Worm (Caenorhabditis elegans) whole organism, L1 larva: Measurements from ENCODE around the gene C47E8.4.

Experiments
- F16B12.6 ChIP-seq: fragments of 150-350 bp; optimal IDR thresholded peaks from 2 replicates; lab custom pipeline; 2014; ENCODE audit warnings: missing biosample characterization, missing genetic modification characterization
- Y116A8C.19 ChIP-seq: sonication (generic microtip); optimal IDR thresholded peaks from 2 replicates; lab custom pipeline; 2016; ENCODE audit warnings: missing compliant biosample characterization, missing genetic modification characterization, borderline replicate concordance
- alr-1 ChIP-seq: fragments of 200-800 bp; sonication (Bioruptor generic); optimal IDR thresholded peaks from 2 replicates; lab custom pipeline; 2018; ENCODE audit warnings: borderline replicate concordance, mild to moderate bottlenecking, missing genetic modification characterization, missing compliant biosample characterization
- blmp-1 ChIP-seq: fragments of 150-350 bp; optimal IDR thresholded peaks from 2 replicates; lab custom pipeline; 2014; ENCODE audit warnings: missing biosample characterization, missing genetic modification characterization
- ceh-8 ChIP-seq: fragments of 200-800 bp; sonication (Bioruptor generic); optimal IDR thresholded peaks from 2 replicates; lab custom pipeline; 2018; ENCODE audit warnings: mild to moderate bottlenecking, missing genetic modification characterization, moderate library complexity, missing compliant biosample characterization
- ceh-90 ChIP-seq: sonication (generic microtip); optimal IDR thresholded peaks from 2 replicates; lab custom pipeline; 2016; ENCODE audit warnings: missing genetic modification characterization, missing compliant biosample characterization
- efl-1 ChIP-seq, 4 experiments: fragments of 150-350 bp; optimal IDR thresholded peaks in 3 of 4; peaks in 1 of 4; 1 replicate in 1 of 4; 2 replicates in 3 of 4; lab custom pipeline; 2014; ENCODE audit warnings: missing biosample characterization in 2 of 4, missing genetic modification characterization in 2 of 4, missing genetic modification reagents in 2 of 4
- egl-13 ChIP-seq: sonication (generic microtip); optimal IDR thresholded peaks from 2 replicates; lab custom pipeline; 2016; ENCODE audit warnings: missing genotype, missing genetic modification reagents, missing genetic modification characterization, missing compliant biosample characterization
- egl-27 ChIP-seq, 2 experiments: fragments of 150-350 bp in 1 of 2; sonication (generic microtip); optimal IDR thresholded peaks; 3 replicates each; lab custom pipeline; 2017 to 2018; ENCODE audit warnings: missing biosample characterization in 2 of 2, missing genetic modification characterization in 2 of 2, missing genetic modification reagents in 2 of 2
- elt-3 ChIP-seq, 6 experiments: fragments of 150-350 bp in 1 of 6; sonication (generic microtip); optimal IDR thresholded peaks; 2 replicates each; lab custom pipeline; 2017 to 2018; ENCODE audit warnings: missing biosample characterization in 6 of 6, missing genetic modification characterization in 6 of 6, inconsistent platforms in 1 of 6
- ets-5 ChIP-seq: fragments of 200-800 bp; sonication (Bioruptor generic); IDR thresholded peaks from 2 replicates; pipeline ENCODE4 v1.3.6; 2022; ENCODE audit warnings: missing genetic modification characterization, missing compliant biosample characterization
- fkh-10 ChIP-seq: sonication (generic microtip); optimal IDR thresholded peaks from 2 replicates; lab custom pipeline; 2017; ENCODE audit warnings: missing biosample characterization, missing genetic modification reagents, missing genetic modification characterization
- fkh-4 ChIP-seq: sonication (generic microtip); optimal IDR thresholded peaks from 2 replicates; lab custom pipeline; 2016; ENCODE audit warnings: missing compliant biosample characterization, missing genetic modification characterization, borderline replicate concordance
- fkh-8 ChIP-seq: sonication (generic microtip); optimal IDR thresholded peaks from 2 replicates; lab custom pipeline; 2016; ENCODE audit warnings: mild to moderate bottlenecking, missing genetic modification characterization, missing compliant biosample characterization
- fos-1 ChIP-seq: fragments of 150-350 bp; optimal IDR thresholded peaks from 2 replicates; lab custom pipeline; 2014; ENCODE audit warnings: missing biosample characterization, missing genetic modification characterization
- hlh-17 ChIP-seq: fragments of 200-800 bp; sonication (Bioruptor generic); optimal IDR thresholded peaks from 2 replicates; lab custom pipeline; 2018; ENCODE audit warnings: missing genetic modification characterization, mild to moderate bottlenecking, missing compliant biosample characterization, moderate library complexity, borderline replicate concordance
- hpl-2 ChIP-seq: fragments of 150-350 bp; optimal IDR thresholded peaks from 2 replicates; lab custom pipeline; 2014; ENCODE audit warnings: missing biosample characterization, missing genetic modification reagents, missing genetic modification characterization
- isw-1 ChIP-seq: fragments of 200-800 bp; sonication (Bioruptor generic); IDR thresholded peaks from 2 replicates; pipeline ENCODE4 v1.3.6; 2022; ENCODE audit warnings: missing genetic modification characterization, missing compliant biosample characterization
- lin-13 ChIP-seq: fragments of 150-350 bp; optimal IDR thresholded peaks from 2 replicates; lab custom pipeline; 2014; ENCODE audit warnings: missing biosample characterization, missing genetic modification reagents, missing genetic modification characterization
- lin-14 ChIP-seq: fragments of 200-800 bp; sonication (Bioruptor generic); optimal IDR thresholded peaks from 2 replicates; lab custom pipeline; 2018; ENCODE audit warnings: mild to moderate bottlenecking, missing genetic modification characterization, moderate library complexity, missing compliant biosample characterization
- lin-39 ChIP-seq: fragments of 150-350 bp; optimal IDR thresholded peaks from 2 replicates; lab custom pipeline; 2014; ENCODE audit warnings: missing biosample characterization, missing genetic modification reagents, missing genetic modification characterization
- mdl-1 ChIP-seq, 2 experiments: fragments of 150-350 bp; optimal IDR thresholded peaks; 2 replicates each; lab custom pipeline; 2014 to 2017; ENCODE audit warnings: missing biosample characterization in 2 of 2, missing genetic modification characterization in 2 of 2, inconsistent platforms in 1 of 2
- nhr-11 ChIP-seq: fragments of 150-350 bp; optimal IDR thresholded peaks from 2 replicates; lab custom pipeline; 2014; ENCODE audit warnings: missing biosample characterization, missing genetic modification characterization
- nhr-12 ChIP-seq: sonication (generic microtip); optimal IDR thresholded peaks from 2 replicates; lab custom pipeline; 2017; ENCODE audit warnings: missing biosample characterization, missing genetic modification characterization
- nhr-19 ChIP-seq: fragments of 200-800 bp; sonication (Bioruptor generic); conservative IDR thresholded peaks from 2 replicates; pipeline ENCODE4 v1.3.6; 2022; ENCODE audit warnings: missing genetic modification characterization, missing compliant biosample characterization
- nhr-20 ChIP-seq: sonication (generic microtip); optimal IDR thresholded peaks from 2 replicates; lab custom pipeline; 2016; ENCODE audit warnings: mild to moderate bottlenecking, missing genetic modification characterization, missing compliant biosample characterization
- nhr-28 ChIP-seq: fragments of 150-350 bp; optimal IDR thresholded peaks from 2 replicates; lab custom pipeline; 2014; ENCODE audit warnings: missing biosample characterization, missing genetic modification characterization
- nhr-71 ChIP-seq: sonication (generic microtip); optimal IDR thresholded peaks from 2 replicates; lab custom pipeline; 2016; ENCODE audit warnings: mild to moderate bottlenecking, missing genetic modification characterization, moderate library complexity, missing compliant biosample characterization
- nhr-76 ChIP-seq: sonication (generic microtip); optimal IDR thresholded peaks from 2 replicates; lab custom pipeline; 2017; ENCODE audit warnings: missing biosample characterization, missing genetic modification characterization
- nhr-85 ChIP-seq: sonication (generic microtip); peaks from one replicate; lab custom pipeline; 2016; ENCODE audit warnings: missing genetic modification characterization, inconsistent platforms, missing compliant biosample characterization
- nhr-90 ChIP-seq: sonication (generic microtip); optimal IDR thresholded peaks from 2 replicates; lab custom pipeline; 2016; ENCODE audit warnings: mild to moderate bottlenecking, missing genetic modification characterization, missing compliant biosample characterization; ENCODE audit not compliant: poor library complexity
- pag-3 ChIP-seq: sonication (generic microtip); optimal IDR thresholded peaks from 2 replicates; lab custom pipeline; 2017; ENCODE audit warnings: missing genetic modification characterization, mild to moderate bottlenecking, missing compliant biosample characterization, antibody characterized with exemption, borderline replicate concordance; ENCODE audit not compliant: insufficient read depth
- pax-3 ChIP-seq: fragments of 200-800 bp; sonication (Bioruptor generic); optimal IDR thresholded peaks from 2 replicates; lab custom pipeline; 2018; ENCODE audit warnings: mild to moderate bottlenecking, missing genetic modification characterization, moderate library complexity, missing compliant biosample characterization
- pqm-1 ChIP-seq: sonication (generic microtip); optimal IDR thresholded peaks from 3 replicates; lab custom pipeline; 2017; ENCODE audit warnings: missing biosample characterization, missing genetic modification characterization
- skn-1 ChIP-seq: fragments of 150-350 bp; optimal IDR thresholded peaks from 2 replicates; lab custom pipeline; 2014; ENCODE audit warnings: missing biosample characterization, missing genetic modification characterization
- snu-23 ChIP-seq: sonication (generic microtip); optimal IDR thresholded peaks from 2 replicates; lab custom pipeline; 2016; ENCODE audit warnings: missing genetic modification characterization, missing compliant biosample characterization
- sptf-1 ChIP-seq: fragments of 150-350 bp; optimal IDR thresholded peaks from 2 replicates; lab custom pipeline; 2014; ENCODE audit warnings: missing biosample characterization, missing genetic modification characterization
- sup-37 ChIP-seq: fragments of 200-800 bp; sonication (Bioruptor generic); optimal IDR thresholded peaks from 2 replicates; lab custom pipeline; 2018; ENCODE audit warnings: mild to moderate bottlenecking, missing genetic modification characterization, missing compliant biosample characterization
- tbx-2 ChIP-seq: sonication (generic microtip); optimal IDR thresholded peaks from 2 replicates; lab custom pipeline; 2016; ENCODE audit warnings: missing genetic modification characterization, missing compliant biosample characterization
- tlp-1 ChIP-seq: fragments of 150-350 bp; optimal IDR thresholded peaks from 2 replicates; lab custom pipeline; 2014; ENCODE audit warnings: missing biosample characterization, missing genetic modification characterization
- unc-98 ChIP-seq: fragments of 200-800 bp; sonication (Bioruptor generic); IDR thresholded peaks from 2 replicates; pipeline ENCODE4 v1.3.6; 2022; ENCODE audit warnings: missing genetic modification characterization, missing compliant biosample characterization
- vab-15 ChIP-seq: sonication (generic microtip); optimal IDR thresholded peaks from 2 replicates; lab custom pipeline; 2017; ENCODE audit warnings: missing genotype, mild to moderate bottlenecking, missing genetic modification characterization, missing compliant biosample characterization
- zag-1 ChIP-seq: fragments of 150-350 bp; optimal IDR thresholded peaks from 2 replicates; lab custom pipeline; 2014; ENCODE audit warnings: missing biosample characterization, missing genetic modification characterization
- zip-4 ChIP-seq: fragments of 200-800 bp; sonication (Bioruptor generic); optimal IDR thresholded peaks from 2 replicates; lab custom pipeline; 2018; ENCODE audit warnings: mild to moderate bottlenecking, missing genetic modification characterization, moderate library complexity, missing compliant biosample characterization
- ztf-11 ChIP-seq, 2 experiments: sonication (generic microtip); optimal IDR thresholded peaks; 2 replicates each; lab custom pipeline; 2016 to 2017; ENCODE audit warnings: missing genetic modification characterization in 2 of 2, missing biosample characterization in 1 of 2, missing compliant biosample characterization in 1 of 2
- ztf-4 ChIP-seq: fragments of 150-350 bp; optimal IDR thresholded peaks from 2 replicates; lab custom pipeline; 2014; ENCODE audit warnings: missing biosample characterization, missing genetic modification characterization

Gene C47E8.4

DNA sequence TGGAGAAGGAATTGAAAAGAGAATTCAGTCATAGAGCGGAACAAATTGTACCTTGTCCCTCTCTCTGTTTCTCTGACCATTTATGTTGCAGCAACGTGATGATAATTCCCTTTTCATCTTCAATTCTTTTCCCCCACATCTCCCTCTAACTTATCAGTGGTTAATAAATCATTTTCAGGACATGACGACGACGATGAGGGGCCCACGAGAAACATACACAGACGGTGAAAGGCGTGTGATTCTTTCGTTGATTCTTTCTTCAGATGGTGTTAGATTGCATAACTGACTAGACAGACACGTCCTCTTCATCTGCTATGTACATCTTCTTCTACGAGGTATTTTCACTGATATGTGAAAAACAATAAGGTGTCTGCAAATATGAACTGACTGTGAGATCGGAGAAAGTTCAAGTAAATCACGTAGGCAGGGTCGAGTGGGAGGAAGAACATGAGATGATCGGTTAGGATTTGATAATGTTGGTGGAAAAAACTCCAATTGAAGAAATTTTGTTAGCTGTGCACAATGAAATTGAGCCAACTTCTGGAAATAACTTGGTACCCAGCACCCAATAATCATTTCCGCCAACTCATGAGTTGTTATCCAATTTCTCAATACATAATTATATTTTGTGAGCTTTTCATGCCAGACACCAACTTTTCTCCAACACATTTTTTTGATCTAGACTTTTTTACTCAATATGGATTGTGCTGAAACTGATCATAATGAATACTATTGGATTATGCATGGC lies 24.5 kb downstream of the C47E8.4 start, which contains the start of gene srh-17 (continued):
- TF ChIP-seq fkh-4 (tag; lab: Kevin White, UChicago) (no peak), lin-39 (tag; lab: Kevin White, UChicago) (no peak), alr-1 (no peak), isw-1 (GFP tag; lab: Robert Waterston, UW) (no peak), sptf-1 (no peak), fkh-8 (no peak), unc-98 (no peak), nhr-85 (tag; lab: Kevin White, UChicago) (peak; percentile 95), skn-1 (tag; lab: Kevin White, UChicago) (peak; percentile 1), pqm-1 (tag; lab: Kevin White, UChicago) (no peak), nhr-19 (GFP tag; lab: Robert Waterston, UW) (peak; percentile 43), pax-3 (tag; lab: Kevin White, UChicago) (no peak), snu-23 (GFP tag; lab: Kevin White, UChicago) (peak; percentile 64), nhr-71 (tag; lab: Kevin White, UChicago) (peak; percentile 77), hlh-17 (GFP tag; lab: Kevin White, UChicago) (no peak), ceh-8 (no peak), lin-13 (no peak)

DNA sequence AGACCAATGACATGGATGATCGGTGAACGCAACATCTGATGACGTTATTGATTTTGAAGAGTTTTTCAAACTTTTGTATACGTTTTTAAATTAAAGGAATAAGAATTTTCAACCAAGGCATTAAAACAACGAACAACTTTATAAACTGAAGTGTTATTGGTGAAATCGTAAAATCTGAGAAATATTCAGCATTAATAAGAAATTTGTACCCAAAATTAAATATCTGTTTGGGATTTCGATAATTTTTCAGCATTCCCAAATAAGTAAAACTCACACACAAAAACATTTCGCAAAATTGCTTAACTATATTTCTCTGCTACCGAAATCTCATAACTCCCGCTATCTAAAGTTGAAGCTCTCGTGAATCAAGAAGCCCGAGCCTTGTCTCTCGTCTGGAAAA lies 25.7 kb downstream of the C47E8.4 start:
- TF ChIP-seq efl-1 (optimal IDR thresholded peaks at IDR 0.05; lab: Kevin White, UChicago) (no peak), efl-1 (GFP tag; optimal IDR thresholded peaks at IDR 0.05 in 1 of 2; lab: Kevin White, UChicago) (peak in 1 of 2 experiments; percentile 17), ztf-11 (tag; optimal IDR thresholded peaks at IDR 0.05; lab: Kevin White, UChicago) (no peak)

DNA sequence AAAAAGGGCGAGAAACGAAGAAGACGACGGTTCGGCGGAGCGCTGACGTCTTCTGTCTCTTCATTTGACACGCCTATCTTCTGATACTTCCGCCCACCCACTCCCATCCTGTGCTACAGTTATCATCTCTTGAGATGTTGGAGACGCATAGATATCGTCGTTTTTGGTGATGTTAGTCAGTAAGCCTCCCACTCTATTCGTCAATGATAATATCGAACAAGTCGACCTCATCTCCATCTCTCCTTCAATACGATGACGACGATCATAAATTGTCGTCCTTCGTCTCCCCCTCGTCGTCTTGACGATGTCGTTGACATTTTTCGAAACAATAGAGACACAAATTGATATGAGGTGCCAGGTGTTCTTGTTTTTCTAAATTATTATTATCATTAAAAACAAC lies 27.2 kb downstream of the C47E8.4 start, which contains the start of gene slc-25A29:
TSS of gene slc-25A29 (minus strand) at position 45 of the 400 bp plus-strand sequence.
- no peak for TF ChIP-seq lin-13
- TF ChIP-seq unc-98 = no peak
- no peak for TF ChIP-seq sup-37 (GFP tag; lab: Kevin White, UChicago)
- TF ChIP-seq elt-3 (tag; optimal IDR thresholded peaks at IDR 0.05; lab: Kevin White, UChicago) = peak in 2 of 6 experiments; percentile 2 to 41
- TF ChIP-seq tlp-1 (tag; lab: Kevin White, UChicago) = no peak
- TF ChIP-seq egl-27 (tag; optimal IDR thresholded peaks at IDR 0.05; lab: Kevin White, UChicago) = no peak
- TF ChIP-seq Y116A8C.19 (tag; lab: Kevin White, UChicago) = no peak
- TF ChIP-seq nhr-12 = no peak
- no peak for TF ChIP-seq ceh-90 (tag; lab: Kevin White, UChicago)
- TF ChIP-seq isw-1 (GFP tag; lab: Robert Waterston, UW) = no peak
- peak; percentile 6 for TF ChIP-seq nhr-20 (tag; lab: Kevin White, UChicago)
- TF ChIP-seq F16B12.6 = no peak
- no peak for TF ChIP-seq alr-1
- no peak for TF ChIP-seq nhr-90 (tag; lab: Kevin White, UChicago)
- TF ChIP-seq blmp-1 (tag; lab: Kevin White, UChicago) = peak; percentile 57
- no peak for TF ChIP-seq fkh-10
- TF ChIP-seq hpl-2 (GFP tag; lab: Kevin White, UChicago) = no peak
- TF ChIP-seq fkh-4 (tag; lab: Kevin White, UChicago) = no peak
- peak; percentile 15 for TF ChIP-seq lin-14
- no peak for TF ChIP-seq ets-5 (GFP tag; lab: Robert Waterston, UW)
- no peak for TF ChIP-seq mdl-1 (tag; optimal IDR thresholded peaks at IDR 0.05; lab: Kevin White, UChicago)
- no peak for TF ChIP-seq fos-1 (tag; lab: Kevin White, UChicago)
- TF ChIP-seq pag-3 = no peak
- TF ChIP-seq ztf-4 (tag; lab: Kevin White, UChicago) = no peak
- TF ChIP-seq nhr-71 (tag; lab: Kevin White, UChicago) = peak; percentile 9
- no peak for TF ChIP-seq vab-15 (tag; lab: Kevin White, UChicago)
- no peak for TF ChIP-seq tbx-2 (tag; lab: Kevin White, UChicago)
- TF ChIP-seq efl-1 (optimal IDR thresholded peaks at IDR 0.05; lab: Kevin White, UChicago) = no peak
- TF ChIP-seq efl-1 (GFP tag; optimal IDR thresholded peaks at IDR 0.05 in 1 of 2; lab: Kevin White, UChicago) = peak in 1 of 2 experiments; percentile 79
- no peak for TF ChIP-seq nhr-76 (tag; lab: Kevin White, UChicago)
- no peak for TF ChIP-seq nhr-11 (tag; lab: Kevin White, UChicago)
- peak; percentile 28 for TF ChIP-seq nhr-85 (tag; lab: Kevin White, UChicago)
- TF ChIP-seq zag-1 (tag; lab: Kevin White, UChicago) = no peak
- TF ChIP-seq zip-4 (GFP tag; lab: Kevin White, UChicago) = no peak
- TF ChIP-seq egl-13 (tag; lab: Kevin White, UChicago) = no peak
- no peak for TF ChIP-seq nhr-28 (tag; lab: Kevin White, UChicago)
